Worm (Caenorhabditis elegans): ENCODE data around the gene T10B5.3.

- TF ChIP-seq nhr-28 (tag; optimal IDR thresholded peaks at IDR 0.05) (no peak), snpc-4 (tag; optimal IDR thresholded peaks at IDR 0.05) (no peak), nhr-76 (tag; optimal IDR thresholded peaks at IDR 0.05) (no peak), ceh-39 (tag; optimal IDR thresholded peaks at IDR 0.05) (no peak), sem-2 (GFP tag; optimal IDR thresholded peaks at IDR 0.05) (no peak), bed-3 (GFP tag; optimal IDR thresholded peaks at IDR 0.05) (no peak), lsy-2 (tag; optimal IDR thresholded peaks at IDR 0.05) (no peak), ztf-11 (tag; optimal IDR thresholded peaks at IDR 0.05) (no peak), pha-4 (tag; optimal IDR thresholded peaks at IDR 0.05) (no peak), ceh-43 (GFP tag; optimal IDR thresholded peaks at IDR 0.05) (no peak)
These were observed 17.4 kb upstream of the T10B5.3 start for ce11 chrV:1886997-1887396.
